Worm (Caenorhabditis elegans) whole organism, midembryonic: ENCODE data around the gene C14A11.9.
A peak's percentile ranks its signal among the peaks of the same experiment; 100 is the strongest.

Experiments
- T22C8.4 ChIP-seq: fragments of 200-800 bp; sonication (Bioruptor generic); IDR thresholded peaks from 2 replicates; pipeline ENCODE4 v1.3.6; 2022; ENCODE audit warnings: missing genetic modification characterization, missing compliant biosample characterization
- cog-1 ChIP-seq: sonication (generic microtip); optimal IDR thresholded peaks from 2 replicates; lab custom pipeline; 2016; ENCODE audit warnings: missing genetic modification characterization, missing compliant biosample characterization
- flt-1 ChIP-seq: fragments of 200-800 bp; sonication (Bioruptor generic); IDR thresholded peaks from 2 replicates; pipeline ENCODE4 v1.3.6; 2022; ENCODE audit warnings: missing genetic modification characterization, missing compliant biosample characterization
- klf-2 ChIP-seq: fragments of 200-800 bp; sonication (Bioruptor generic); conservative IDR thresholded peaks from 2 replicates; pipeline ENCODE4 v1.3.6; 2022; ENCODE audit warnings: missing genetic modification reagents, missing genetic modification characterization, missing compliant biosample characterization
- med-1 ChIP-seq: sonication (generic microtip); optimal IDR thresholded peaks from 2 replicates; lab custom pipeline; 2017; ENCODE audit warnings: missing genetic modification characterization, mild to moderate bottlenecking, missing compliant biosample characterization, antibody characterized with exemption, missing genetic modification reagents; ENCODE audit not compliant: insufficient read depth
- ref-1 ChIP-seq: fragments of 200-800 bp; sonication (Bioruptor generic); conservative IDR thresholded peaks from 2 replicates; pipeline ENCODE4 v1.3.6; 2022; ENCODE audit warnings: missing genetic modification reagents, missing genetic modification characterization, missing compliant biosample characterization
- tab-1 ChIP-seq: fragments of 200-800 bp; sonication (Bioruptor generic); IDR thresholded peaks from 2 replicates; pipeline ENCODE4 v1.3.6; 2022; ENCODE audit warnings: missing genetic modification characterization, missing compliant biosample characterization
- ztf-23 ChIP-seq: fragments of 200-800 bp; sonication (Bioruptor generic); IDR thresholded peaks from 2 replicates; pipeline ENCODE4 v1.3.6; 2022; ENCODE audit warnings: missing genetic modification reagents, missing genetic modification characterization, missing compliant biosample characterization
- ztf-29 ChIP-seq: fragments of 200-800 bp; sonication (Bioruptor generic); IDR thresholded peaks from 2 replicates; pipeline ENCODE4 v1.3.6; 2022; ENCODE audit warnings: missing genetic modification reagents, missing genetic modification characterization, missing compliant biosample characterization

Gene C14A11.9

ce11 chrX:2801666-2802065 is 7.8 kb downstream of the C14A11.9 start:
- TF ChIP-seq ref-1 (peak; percentile 51; the same call in 1 of the 2 replicates), flt-1 (GFP tag; lab: Robert Waterston, UW) (peak; percentile 53), tab-1 (GFP tag; lab: Robert Waterston, UW) (0 out of 2 replicates have a peak, but pooled peaks have one; percentile 36), T22C8.4 (GFP tag; lab: Robert Waterston, UW) (peak; percentile 36; the same call in 1 of the 2 replicates), ztf-23 (GFP tag; lab: Robert Waterston, UW) (peak; percentile 56; the same call in 1 of the 2 replicates)

ce11 chrX:2795054-2795453 is 14.4 kb downstream of the C14A11.9 start:
- no peak for TF ChIP-seq T22C8.4 (GFP tag; lab: Robert Waterston, UW)
- no peak for TF ChIP-seq flt-1 (GFP tag; lab: Robert Waterston, UW)
- no peak for TF ChIP-seq tab-1 (GFP tag; lab: Robert Waterston, UW)
- TF ChIP-seq med-1 (GFP tag; lab: Kevin White, UChicago), result no peak
- TF ChIP-seq klf-2 (GFP tag; lab: Robert Waterston, UW), result no peak
- no peak for TF ChIP-seq cog-1 (tag; lab: Kevin White, UChicago)
- no peak for TF ChIP-seq ztf-23 (GFP tag; lab: Robert Waterston, UW)
- no peak for TF ChIP-seq ref-1

- TF ChIP-seq tab-1 (GFP tag; lab: Robert Waterston, UW) (no peak), flt-1 (GFP tag; lab: Robert Waterston, UW) (no peak), klf-2 (GFP tag; lab: Robert Waterston, UW) (no peak), ztf-23 (GFP tag; lab: Robert Waterston, UW) (no peak), ztf-29 (GFP tag; lab: Robert Waterston, UW) (no peak), med-1 (GFP tag; lab: Kevin White, UChicago) (no peak), T22C8.4 (GFP tag; lab: Robert Waterston, UW) (no peak), ref-1 (no peak), cog-1 (tag; lab: Kevin White, UChicago) (no peak)
Measured at ce11 chrX:2794324-2794723, 15.1 kb downstream of the C14A11.9 start.

- TF ChIP-seq flt-1 (GFP tag; lab: Robert Waterston, UW) (peak; percentile 37; the same call in 1 of the 2 replicates), ztf-23 (GFP tag; lab: Robert Waterston, UW) (no peak), T22C8.4 (GFP tag; lab: Robert Waterston, UW) (no peak)
Measured at ce11 chrX:2793527-2793926, 15.9 kb downstream of the C14A11.9 start.

ce11 chrX:2777973-2778372 is 31.5 kb downstream of the C14A11.9 start:
- TF ChIP-seq med-1 (GFP tag; lab: Kevin White, UChicago) (no peak), ztf-29 (GFP tag; lab: Robert Waterston, UW) (no peak), flt-1 (GFP tag; lab: Robert Waterston, UW) (no peak)

ce11 chrX:2776955-2777354 is 32.5 kb downstream of the C14A11.9 start:
- TF ChIP-seq klf-2 (GFP tag; lab: Robert Waterston, UW) (no peak), flt-1 (GFP tag; lab: Robert Waterston, UW) (no peak), ztf-23 (GFP tag; lab: Robert Waterston, UW) (no peak), tab-1 (GFP tag; lab: Robert Waterston, UW) (no peak), T22C8.4 (GFP tag; lab: Robert Waterston, UW) (no peak), ref-1 (no peak), ztf-29 (GFP tag; lab: Robert Waterston, UW) (no peak), med-1 (GFP tag; lab: Kevin White, UChicago) (no peak), cog-1 (tag; lab: Kevin White, UChicago) (no peak)

ce11 chrX:2771742-2772141 is 37.7 kb downstream of the C14A11.9 start, which contains the start of gene cgef-1:
TSS of gene cgef-1 (plus strand) at chrX:2772042.
- no peak for TF ChIP-seq med-1 (GFP tag; lab: Kevin White, UChicago)
- TF ChIP-seq cog-1 (tag; lab: Kevin White, UChicago), result no peak
- TF ChIP-seq T22C8.4 (GFP tag; lab: Robert Waterston, UW), result no peak
- no peak for TF ChIP-seq tab-1 (GFP tag; lab: Robert Waterston, UW)
- TF ChIP-seq ztf-29 (GFP tag; lab: Robert Waterston, UW), result no peak
- TF ChIP-seq klf-2 (GFP tag; lab: Robert Waterston, UW), result no peak
- no peak for TF ChIP-seq flt-1 (GFP tag; lab: Robert Waterston, UW)
- TF ChIP-seq ztf-23 (GFP tag; lab: Robert Waterston, UW), result no peak
- no peak for TF ChIP-seq ref-1

ce11 chrX:2769685-2770084 is 39.8 kb downstream of the C14A11.9 start, which contains the start of gene F55F1.2:
TSS of gene F55F1.2 (minus strand) at chrX:2770060.
- TF ChIP-seq ztf-23 (GFP tag; lab: Robert Waterston, UW) (no peak), med-1 (GFP tag; lab: Kevin White, UChicago) (no peak)

ce11 chrX:2764278-2764677 is 45.2 kb downstream of the C14A11.9 start:
- TF ChIP-seq ztf-23 (GFP tag; lab: Robert Waterston, UW) (no peak), med-1 (GFP tag; lab: Kevin White, UChicago) (no peak), ref-1 (no peak), cog-1 (tag; lab: Kevin White, UChicago) (no peak), klf-2 (GFP tag; lab: Robert Waterston, UW) (no peak), flt-1 (GFP tag; lab: Robert Waterston, UW) (no peak), ztf-29 (GFP tag; lab: Robert Waterston, UW) (no peak), T22C8.4 (GFP tag; lab: Robert Waterston, UW) (no peak), tab-1 (GFP tag; lab: Robert Waterston, UW) (no peak)
